Worm (Caenorhabditis elegans) whole organism, L4/young adult: ENCODE measurements around the gene clec-168.

ENCODE experiments used
- dao-5 ChIP-seq: sonication (generic microtip); optimal IDR thresholded peaks from 2 replicates; lab custom pipeline; 2016; ENCODE audit warnings: missing genotype, missing genetic modification characterization, moderate library complexity, missing compliant biosample characterization
- him-1 ChIP-seq: sonication (generic microtip); optimal IDR thresholded peaks from 2 replicates; lab custom pipeline; 2016; ENCODE audit warnings: missing genotype, missing genetic modification reagents, missing genetic modification characterization, missing compliant biosample characterization

DNA sequence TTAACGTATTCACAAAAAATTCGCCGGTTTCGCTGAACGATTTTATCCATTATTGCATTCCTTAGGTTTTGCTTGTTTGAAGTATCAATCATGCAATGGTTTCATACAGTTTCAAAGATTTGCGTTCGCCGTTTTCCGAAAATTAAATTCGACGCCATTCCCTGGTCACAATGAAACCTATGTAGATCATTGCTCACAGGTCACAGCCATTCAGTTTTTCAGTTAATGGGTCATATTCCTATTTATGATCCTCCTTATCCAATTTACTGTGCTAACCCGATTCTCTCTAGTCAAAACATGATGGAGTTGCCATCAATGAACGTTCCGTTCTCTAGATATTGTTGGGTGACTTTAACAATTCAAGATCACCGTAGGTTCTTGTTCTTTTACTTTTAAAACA, 8.2 kb downstream of the clec-168 start, which contains the start of gene F38A1.13:
- TF ChIP-seq him-1 (no peak), dao-5 (tag; lab: Kevin White, UChicago) (no peak)
